Worm (Caenorhabditis elegans): Measurements from ENCODE around the gene C24H10.4.

The C24H10.4 gene

ce11 chrX:5085465-5085864 lies 26.4 kb upstream of the C24H10.4 start (continued):
- TF ChIP-seq tlf-1 (GFP tag; optimal IDR thresholded peaks at IDR 0.05) (peak; percentile 60), Y67H2A.10 (GFP tag; conservative IDR thresholded peaks at IDR 0.05) (0 out of 2 replicates have a peak, but pooled peaks have one; percentile 12), nhr-120 (GFP tag; IDR thresholded peaks at IDR 0.05) (0 out of 2 replicates have a peak, but pooled peaks have one; percentile 66), lin-35 (GFP tag; optimal IDR thresholded peaks at IDR 0.05) (peak in 1 of 3 experiments; percentile 82), pbrm-1 (GFP tag; IDR thresholded peaks at IDR 0.05) (peak; percentile 92), madf-3 (GFP tag; IDR thresholded peaks at IDR 0.05) (peak; percentile 84), T26A5.8 (tag; optimal IDR thresholded peaks at IDR 0.05) (no peak), ztf-22 (GFP tag; optimal IDR thresholded peaks at IDR 0.05) (peak; percentile 66), ztf-6 (GFP tag; IDR thresholded peaks at IDR 0.05) (peak; percentile 23; the same call in 1 of the 2 replicates), cebp-2 (GFP tag; IDR thresholded peaks at IDR 0.05) (peak; percentile 96), ZK185.1 (tag; optimal IDR thresholded peaks at IDR 0.05; ENCODE audit: poor library complexity, severe bottlenecking) (peak; percentile 70), madf-10 (tag; optimal IDR thresholded peaks at IDR 0.05) (peak; percentile 83), aptf-2 (GFP tag; conservative IDR thresholded peaks at IDR 0.05) (no peak), Y53F4B.3 (GFP tag; IDR thresholded peaks at IDR 0.05) (no peak), tbp1 (GFP tag; optimal IDR thresholded peaks at IDR 0.05) (peak; percentile 96), xnd-1 (tag; optimal IDR thresholded peaks at IDR 0.05) (no peak), attf-5 (GFP tag; optimal IDR thresholded peaks at IDR 0.05) (peak; percentile 72), nfyb-1 (GFP tag; IDR thresholded peaks at IDR 0.05) (peak; percentile 92), mel-28 (tag; optimal IDR thresholded peaks at IDR 0.05; ENCODE audit: borderline replicate concordance) (no peak), K12H6.12 (tag; optimal IDR thresholded peaks at IDR 0.05) (peak; percentile 81), zim-3 (tag; optimal IDR thresholded peaks at IDR 0.05) (peak; percentile 85), F39B2.1 (GFP tag; IDR thresholded peaks at IDR 0.05) (no peak; the same call in 1 of the 2 replicates), Y95B8A.8 (GFP tag; IDR thresholded peaks at IDR 0.05) (no peak; the same call in 1 of the 2 replicates), ceh-79 (tag; optimal IDR thresholded peaks at IDR 0.05) (peak; percentile 66), ztf-26 (tag; optimal IDR thresholded peaks at IDR 0.05) (peak; percentile 89), B0035.1 (tag; optimal IDR thresholded peaks at IDR 0.05) (peak; percentile 75), athp-1 (tag; optimal IDR thresholded peaks at IDR 0.05) (peak; percentile 65), egl-18 (GFP tag; IDR thresholded peaks at IDR 0.05) (no peak), nhr-80 (tag; optimal IDR thresholded peaks at IDR 0.05) (peak; percentile 61), egl-44 (GFP tag; IDR thresholded peaks at IDR 0.05) (peak; percentile 76; the same call in 1 of the 2 replicates), Y56A3A.18 (GFP tag; IDR thresholded peaks at IDR 0.05) (peak; percentile 61; the same call in 1 of the 2 replicates), mes-4 (tag; optimal IDR thresholded peaks at IDR 0.05) (peak; percentile 70), hmg-1.2 (GFP tag; IDR thresholded peaks at IDR 0.05) (peak; percentile 86), C17E4.6 (GFP tag; IDR thresholded peaks at IDR 0.05) (peak; percentile 56; the same call in 1 of the 2 replicates), bed-1 (GFP tag; IDR thresholded peaks at IDR 0.05) (no peak), F49E8.2 (tag; optimal IDR thresholded peaks at IDR 0.05; ENCODE audit: insufficient read depth) (peak; percentile 6), bed-2 (GFP tag; IDR thresholded peaks at IDR 0.05) (peak; percentile 74; the same call in 1 of the 2 replicates), ceh-40 (GFP tag; IDR thresholded peaks at IDR 0.05) (peak; percentile 53; the same call in 1 of the 2 replicates), aptf-3 (GFP tag; IDR thresholded peaks at IDR 0.05) (peak; percentile 86; the same call in 1 of the 2 replicates), cebp-1 (GFP tag; IDR thresholded peaks at IDR 0.05) (peak; percentile 59; the same call in 1 of the 2 replicates), cebp-1 (tag; optimal IDR thresholded peaks at IDR 0.05) (peak; percentile 83), pha-4 (tag; optimal IDR thresholded peaks at IDR 0.05) (no peak), F23B12.7 (tag; optimal IDR thresholded peaks at IDR 0.05; ENCODE audit: insufficient read depth) (peak; percentile 34), efl-1 (GFP tag; optimal IDR thresholded peaks at IDR 0.05) (no peak), F57C9.4 (tag; optimal IDR thresholded peaks at IDR 0.05) (peak; percentile 56), lin-54 (GFP tag; optimal IDR thresholded peaks at IDR 0.05) (peak; percentile 64), nhr-90 (tag; optimal IDR thresholded peaks at IDR 0.05) (peak; percentile 89), unc-62 (GFP tag; optimal IDR thresholded peaks at IDR 0.05) (no peak)

All from whole organism, young adult.